Worm (Caenorhabditis elegans): Measurements from ENCODE around the gene ZK381.2.

DNA sequence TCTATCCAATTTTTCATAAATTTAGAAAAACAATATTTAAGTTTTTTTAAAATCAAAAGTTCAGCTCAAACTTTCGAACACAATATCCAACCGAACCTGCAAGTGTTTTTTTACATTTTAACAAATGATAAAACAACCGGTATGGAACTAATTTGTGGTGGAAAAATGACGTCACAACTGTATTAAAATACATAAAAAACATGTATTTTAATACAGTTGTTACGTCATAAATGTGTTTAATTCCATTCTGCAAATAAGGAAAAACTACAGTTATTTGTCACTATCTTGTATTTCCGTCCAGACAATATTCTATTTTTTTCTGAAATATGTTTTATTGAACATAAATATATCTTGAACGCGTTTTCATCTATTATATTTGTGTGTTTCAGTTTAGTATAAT lies 46.9 kb downstream of the ZK381.2 start:
- TF ChIP-seq unc-62 (GFP tag; optimal IDR thresholded peaks at IDR 0.05) (no peak), hlh-1 (tag; optimal IDR thresholded peaks at IDR 0.05) (no peak), nhr-12 (tag; optimal IDR thresholded peaks at IDR 0.05) (no peak), nhr-76 (tag; optimal IDR thresholded peaks at IDR 0.05) (no peak), elt-3 (tag; optimal IDR thresholded peaks at IDR 0.05) (no peak), mep-1 (tag; optimal IDR thresholded peaks at IDR 0.05) (no peak)

All from whole organism, mixed stage, embryonic.